Fruit fly (Drosophila melanogaster) whole organism, wandering third instar larva: ENCODE data around the gene CG5849.

Source experiments
- Abd-B ChIP-seq: fragments of >200 bp; optimal IDR thresholded peaks from 2 replicates; lab custom pipeline; 2017; ENCODE audit warnings: missing biosample characterization, missing genetic modification characterization
- CG32264 ChIP-seq: fragments of 200-800 bp; sonication (Bioruptor generic); optimal IDR thresholded peaks from 2 replicates; lab custom pipeline; 2016; ENCODE audit warnings: missing biosample characterization, missing genetic modification characterization
- CG9705 ChIP-seq: fragments of 200-800 bp; sonication (Bioruptor generic); optimal IDR thresholded peaks from 2 replicates; lab custom pipeline; 2018; ENCODE audit warnings: missing biosample characterization, mild to moderate bottlenecking, missing genetic modification characterization
- CrebA ChIP-seq: fragments of 200-800 bp; sonication (Bioruptor generic); optimal IDR thresholded peaks from 2 replicates; lab custom pipeline; 2016; ENCODE audit warnings: missing biosample characterization, mild to moderate bottlenecking, missing genetic modification characterization, borderline replicate concordance
- Dfd ChIP-seq: fragments of >200 bp; optimal IDR thresholded peaks from 2 replicates; lab custom pipeline; 2017; ENCODE audit warnings: missing biosample characterization, missing genetic modification characterization
- Dif ChIP-seq: fragments of 200-275, 200-300 bp; sonication (Bioruptor generic); optimal IDR thresholded peaks from 2 replicates; lab custom pipeline; 2018; ENCODE audit warnings: missing biosample characterization, missing genetic modification characterization; ENCODE audit not compliant: partially characterized antibody
- GATAd ChIP-seq: sonication (Bioruptor generic); optimal IDR thresholded peaks from 2 replicates; lab custom pipeline; 2016; ENCODE audit warnings: missing biosample characterization, missing genetic modification characterization
- HLH106 ChIP-seq: fragments of 200-800 bp; optimal IDR thresholded peaks from 3 replicates; lab custom pipeline; 2019; ENCODE audit warnings: missing biosample characterization, mild to moderate bottlenecking, missing genetic modification characterization, moderate library complexity
- Hnf4 ChIP-seq: fragments of 200-800 bp; sonication (Bioruptor generic); optimal IDR thresholded peaks from 2 replicates; lab custom pipeline; 2016; ENCODE audit warnings: missing biosample characterization, mild to moderate bottlenecking, missing genetic modification characterization
- Hr78 ChIP-seq: fragments of >200 bp; optimal IDR thresholded peaks from 2 replicates; lab custom pipeline; 2017; ENCODE audit warnings: missing biosample characterization, missing genetic modification characterization
- Hr83 ChIP-seq: fragments of 200-300 bp; sonication (Bioruptor generic); optimal IDR thresholded peaks from 2 replicates; lab custom pipeline; 2016; ENCODE audit warnings: missing biosample characterization, mild to moderate bottlenecking, missing genetic modification characterization, moderate library complexity; ENCODE audit not compliant: poor library complexity, severe bottlenecking
- Jra ChIP-seq: sonication (Bioruptor generic); optimal IDR thresholded peaks from 2 replicates; lab custom pipeline; 2016; ENCODE audit warnings: missing biosample characterization, missing genetic modification characterization
- Mio ChIP-seq: sonication (Bioruptor generic); optimal IDR thresholded peaks from 2 replicates; lab custom pipeline; 2016; ENCODE audit warnings: missing biosample characterization, missing genetic modification characterization
- Myc ChIP-seq: fragments of >200 bp; optimal IDR thresholded peaks from 2 replicates; lab custom pipeline; 2017
- N ChIP-seq: fragments of >200 bp; optimal IDR thresholded peaks from 2 replicates; lab custom pipeline; 2018; ENCODE audit warnings: missing biosample characterization, missing external identifiers, missing genetic modification characterization
- OdsH ChIP-seq: fragments of 200-800 bp; sonication (Bioruptor generic); optimal IDR thresholded peaks from 2 replicates; lab custom pipeline; 2016; ENCODE audit warnings: missing biosample characterization, mild to moderate bottlenecking, missing genetic modification characterization
- Rel ChIP-seq, 2 experiments: fragments of 200-800 bp; sonication (Bioruptor generic) in 1 of 2; optimal IDR thresholded peaks; 2 replicates in 1 of 2; 3 replicates in 1 of 2; lab custom pipeline; 2016 to 2019; ENCODE audit warnings: mild to moderate bottlenecking in 2 of 2, missing biosample characterization in 2 of 2, missing genetic modification characterization in 2 of 2, moderate library complexity in 1 of 2
- Sp1 ChIP-seq: fragments of 200-800 bp; sonication (Bioruptor generic); optimal IDR thresholded peaks from 3 replicates; lab custom pipeline; 2019; ENCODE audit warnings: missing biosample characterization, mild to moderate bottlenecking, missing genetic modification characterization, moderate library complexity
- Vsx2 ChIP-seq: fragments of 200-300, 225-300 bp; sonication (Bioruptor generic); optimal IDR thresholded peaks from 2 replicates; lab custom pipeline; 2018; ENCODE audit warnings: missing biosample characterization, missing genetic modification characterization; ENCODE audit not compliant: partially characterized antibody
- br ChIP-seq: fragments of 200-800 bp; sonication (Bioruptor generic); optimal IDR thresholded peaks from 2 replicates; lab custom pipeline; 2016; ENCODE audit warnings: missing biosample characterization, missing genetic modification characterization
- brk ChIP-seq: fragments of 200-800 bp; sonication (Bioruptor generic); optimal IDR thresholded peaks from 2 replicates; lab custom pipeline; 2016; ENCODE audit warnings: missing biosample characterization, mild to moderate bottlenecking, missing genetic modification characterization
- dl ChIP-seq, 2 experiments: fragments of 175-275, 200-275 bp in 1 of 2; fragments of 200-275 bp in 1 of 2; sonication (Bioruptor generic); optimal IDR thresholded peaks; lab custom pipeline; 2018; ENCODE audit warnings: mild to moderate bottlenecking in 2 of 2, missing biosample characterization in 2 of 2, missing genetic modification characterization in 2 of 2, moderate library complexity in 2 of 2; ENCODE audit not compliant: partially characterized antibody in 2 of 2, insufficient read depth in 1 of 2
- dmrt93B ChIP-seq: fragments of 200-800 bp; sonication (Bioruptor generic); optimal IDR thresholded peaks from 2 replicates; lab custom pipeline; 2018; ENCODE audit warnings: missing biosample characterization, mild to moderate bottlenecking, missing genetic modification characterization
- dsf ChIP-seq: sonication (Bioruptor generic); optimal IDR thresholded peaks from 2 replicates; lab custom pipeline; 2016; ENCODE audit warnings: missing biosample characterization, missing genetic modification characterization, borderline replicate concordance
- ey ChIP-seq: fragments of 200-800 bp; sonication (Bioruptor generic); optimal IDR thresholded peaks from 2 replicates; lab custom pipeline; 2016; ENCODE audit warnings: missing biosample characterization, missing genetic modification characterization
- foxo ChIP-seq, 2 experiments: fragments of 200-800 bp; sonication (Bioruptor generic); optimal IDR thresholded peaks; 2 replicates in 1 of 2; 3 replicates in 1 of 2; lab custom pipeline; 2016 to 2017; ENCODE audit warnings: missing biosample characterization in 2 of 2, missing genetic modification characterization in 2 of 2
- fru ChIP-seq: fragments of 200-800 bp; sonication (Bioruptor generic); optimal IDR thresholded peaks from 3 replicates; lab custom pipeline; 2016; ENCODE audit warnings: missing biosample characterization, mild to moderate bottlenecking, missing genetic modification characterization
- h ChIP-seq: fragments of 200-800 bp; sonication (Bioruptor generic); optimal IDR thresholded peaks from 3 replicates; lab custom pipeline; 2016; ENCODE audit warnings: missing biosample characterization, mild to moderate bottlenecking, missing genetic modification characterization
- jim ChIP-seq: fragments of 175-275, 200-325 bp; sonication (Bioruptor generic); optimal IDR thresholded peaks from 2 replicates; lab custom pipeline; 2016; ENCODE audit warnings: missing biosample characterization, mild to moderate bottlenecking, missing genetic modification characterization
- lola ChIP-seq: fragments of >200 bp; optimal IDR thresholded peaks from 2 replicates; lab custom pipeline; 2017; ENCODE audit warnings: missing biosample characterization, missing genetic modification characterization
- pan ChIP-seq: fragments of >200 bp; optimal IDR thresholded peaks from 2 replicates; lab custom pipeline; 2017
- psq ChIP-seq: fragments of 200-800 bp; sonication (Bioruptor generic); optimal IDR thresholded peaks from 3 replicates; lab custom pipeline; 2017; ENCODE audit warnings: missing biosample characterization, mild to moderate bottlenecking, missing genetic modification characterization, moderate library complexity
- rgr ChIP-seq: fragments of 200-800 bp; sonication (Bioruptor generic); optimal IDR thresholded peaks from 3 replicates; lab custom pipeline; 2016; ENCODE audit warnings: missing biosample characterization, mild to moderate bottlenecking, missing genetic modification characterization
- sage ChIP-seq: fragments of 200-800 bp; sonication (Bioruptor generic); optimal IDR thresholded peaks from 2 replicates; lab custom pipeline; 2016; ENCODE audit warnings: missing biosample characterization, mild to moderate bottlenecking, missing genetic modification characterization
- sv ChIP-seq: fragments of 200-800 bp; sonication (Bioruptor generic); optimal IDR thresholded peaks from 3 replicates; lab custom pipeline; 2016; ENCODE audit warnings: missing biosample characterization, missing genetic modification characterization
- tai ChIP-seq: sonication (Bioruptor generic); optimal IDR thresholded peaks from 2 replicates; lab custom pipeline; 2016; ENCODE audit warnings: missing biosample characterization, missing genetic modification characterization
- usp ChIP-seq: fragments of >200 bp; optimal IDR thresholded peaks from 2 replicates; lab custom pipeline; 2017; ENCODE audit warnings: missing biosample characterization, missing genetic modification characterization
- woc ChIP-seq: sonication (Bioruptor generic); optimal IDR thresholded peaks from 2 replicates; lab custom pipeline; 2016; ENCODE audit warnings: missing biosample characterization, mild to moderate bottlenecking, missing genetic modification characterization

The CG5849 gene

DNA sequence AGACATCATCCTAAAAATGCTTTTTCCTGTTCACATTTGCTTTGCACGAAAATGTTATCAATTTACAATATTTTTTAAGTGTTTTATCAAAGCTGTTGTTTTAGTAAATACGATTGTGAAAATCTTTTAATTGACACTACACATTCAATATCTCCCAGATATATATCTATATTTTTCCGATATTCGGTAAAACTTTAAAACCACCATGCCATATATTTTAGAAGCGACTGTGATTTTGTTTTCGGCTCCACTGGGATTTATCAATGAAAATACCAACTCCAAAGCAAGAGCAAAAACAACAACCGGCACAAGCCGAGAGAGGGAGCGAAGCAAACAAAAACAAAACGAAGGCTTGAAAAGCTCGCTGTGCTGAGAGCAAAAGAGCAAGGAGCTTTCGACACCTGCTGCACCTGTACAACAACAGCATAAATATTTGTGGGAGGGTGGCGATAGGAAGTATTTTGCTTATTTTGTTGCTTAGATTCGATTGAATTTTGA lies 19.9 kb upstream of the CG5849 start:
- TF ChIP-seq HLH106 (tag; lab: Kevin White, UChicago) (peak; percentile 81), woc (GFP tag; lab: Kevin White, UChicago) (peak; percentile 59), fru (GFP tag; lab: Kevin White, UChicago) (peak; percentile 65), Myc (lab: Kevin White, UChicago) (no peak), Sp1 (GFP tag; lab: Kevin White, UChicago) (peak; percentile 82), usp (GFP tag; lab: Kevin White, UChicago) (no peak), Rel (GFP tag; optimal IDR thresholded peaks at IDR 0.05; lab: Kevin White, UChicago) (no peak), Rel (tag; optimal IDR thresholded peaks at IDR 0.05; lab: Kevin White, UChicago) (peak; percentile 3), N (GFP tag; lab: Kevin White, UChicago) (no peak), Hnf4 (GFP tag; lab: Kevin White, UChicago) (peak; percentile 69), dsf (GFP tag; lab: Kevin White, UChicago) (no peak), rgr (GFP tag; lab: Kevin White, UChicago) (peak; percentile 79), dmrt93B (GFP tag; lab: Kevin White, UChicago) (peak; percentile 54), GATAd (GFP tag; lab: Kevin White, UChicago) (no peak), h (peak; percentile 76), Abd-B (GFP tag; lab: Kevin White, UChicago) (no peak), br (GFP tag; lab: Kevin White, UChicago) (peak; percentile 65), OdsH (GFP tag; lab: Kevin White, UChicago) (peak; percentile 75), jim (GFP tag; lab: Kevin White, UChicago) (no peak), CG9705 (peak; percentile 62), ey (GFP tag; lab: Kevin White, UChicago) (peak; percentile 74), tai (GFP tag; lab: Kevin White, UChicago) (peak; percentile 44), Hr78 (GFP tag; lab: Kevin White, UChicago) (no peak), Vsx2 (GFP tag; lab: Kevin White, UChicago) (no peak), CG32264 (GFP tag; lab: Kevin White, UChicago) (peak; percentile 47), foxo (GFP tag; optimal IDR thresholded peaks at IDR 0.05; lab: Kevin White, UChicago) (peak in 1 of 2 experiments; percentile 78), dl (GFP tag; optimal IDR thresholded peaks at IDR 0.05; lab: Kevin White, UChicago; ENCODE audit: insufficient read depth in 1 of 2, partially characterized antibody in 2 of 2) (no peak), pan (lab: Kevin White, UChicago) (no peak), sv (peak; percentile 5), Mio (GFP tag; lab: Kevin White, UChicago) (no peak), sage (GFP tag; lab: Kevin White, UChicago) (no peak), brk (GFP tag; lab: Kevin White, UChicago) (peak; percentile 52), Jra (GFP tag; lab: Kevin White, UChicago) (no peak), Dif (peak; percentile 40), psq (GFP tag; lab: Kevin White, UChicago) (peak; percentile 77), Hr83 (GFP tag; lab: Kevin White, UChicago) (no peak), lola (no peak), Dfd (GFP tag; lab: Kevin White, UChicago) (no peak), CrebA (GFP tag; lab: Kevin White, UChicago) (no peak)
- TF ChIP-seq, all 38 proteins: peak for 20

DNA sequence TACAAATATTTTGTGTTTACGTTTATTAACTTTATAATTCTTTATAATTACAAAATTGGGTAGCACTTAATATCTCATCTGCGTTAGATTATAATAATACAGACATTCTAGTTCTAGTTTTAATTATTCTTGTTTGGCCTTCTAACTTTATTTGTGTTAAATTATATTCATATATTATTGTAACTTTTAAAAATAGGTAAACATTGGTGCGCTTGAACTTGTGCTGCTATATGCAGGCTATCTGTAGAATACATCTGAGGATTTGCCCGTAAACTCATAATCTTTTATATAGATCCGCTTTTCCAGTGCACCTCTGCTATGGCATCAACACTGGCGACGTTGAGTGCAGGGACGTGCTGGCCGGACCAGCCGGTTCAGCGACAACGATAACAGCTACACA lies 17.4 kb upstream of the CG5849 start:
- TF ChIP-seq Rel (GFP tag; optimal IDR thresholded peaks at IDR 0.05; lab: Kevin White, UChicago) (no peak), Rel (tag; optimal IDR thresholded peaks at IDR 0.05; lab: Kevin White, UChicago) (no peak), N (GFP tag; lab: Kevin White, UChicago) (no peak), Dfd (GFP tag; lab: Kevin White, UChicago) (no peak), Mio (GFP tag; lab: Kevin White, UChicago) (no peak), foxo (GFP tag; optimal IDR thresholded peaks at IDR 0.05; lab: Kevin White, UChicago) (no peak), psq (GFP tag; lab: Kevin White, UChicago) (no peak), ey (GFP tag; lab: Kevin White, UChicago) (no peak), GATAd (GFP tag; lab: Kevin White, UChicago) (no peak), Jra (GFP tag; lab: Kevin White, UChicago) (no peak), sage (GFP tag; lab: Kevin White, UChicago) (no peak), Hr83 (GFP tag; lab: Kevin White, UChicago) (no peak), sv (no peak), brk (GFP tag; lab: Kevin White, UChicago) (no peak), CG9705 (no peak), CrebA (GFP tag; lab: Kevin White, UChicago) (no peak), lola (no peak)
